Worm (Caenorhabditis elegans): ENCODE measurements around the gene ttr-6.
A peak's percentile ranks its signal among the peaks of the same experiment; 100 is the strongest.

ttr-6 gene

ce11 chrX:6606991-6607390 lies 10.1 kb upstream of the ttr-6 start, which contains the start of gene cpr-6:
Gene cpr-6, plus strand, starts transcription at chrX:6607207.
- TF ChIP-seq tbp1 (GFP tag; optimal IDR thresholded peaks at IDR 0.05) (peak; percentile 47), D2030.7 (GFP tag; IDR thresholded peaks at IDR 0.05) (no peak), nhr-80 (tag; optimal IDR thresholded peaks at IDR 0.05) (peak; percentile 76), snpc-4 (GFP tag; optimal IDR thresholded peaks at IDR 0.05) (no peak), snpc-4 (tag; optimal IDR thresholded peaks at IDR 0.05) (peak in 2 of 4 experiments; percentile 1 to 71), F37B4.10 (GFP tag; IDR thresholded peaks at IDR 0.05) (no peak), hrde-1 (tag; optimal IDR thresholded peaks at IDR 0.05; ENCODE audit: borderline replicate concordance) (no peak), ztf-22 (GFP tag; optimal IDR thresholded peaks at IDR 0.05) (peak; percentile 69), gei-17 (GFP tag; optimal IDR thresholded peaks at IDR 0.05) (no peak), F39B2.1 (GFP tag; IDR thresholded peaks at IDR 0.05) (no peak), atf-7 (tag; optimal IDR thresholded peaks at IDR 0.05) (no peak), bed-2 (GFP tag; IDR thresholded peaks at IDR 0.05) (no peak), hlh-26 (GFP tag; conservative IDR thresholded peaks at IDR 0.05) (no peak)

- TF ChIP-seq xnd-1 (tag; optimal IDR thresholded peaks at IDR 0.05) (no peak), lir-1 (GFP tag; conservative IDR thresholded peaks at IDR 0.05) (no peak), chd-7 (tag; optimal IDR thresholded peaks at IDR 0.05) (no peak), hmg-1.2 (GFP tag; IDR thresholded peaks at IDR 0.05) (no peak), snpc-4 (GFP tag; optimal IDR thresholded peaks at IDR 0.05) (no peak), snpc-4 (tag; optimal IDR thresholded peaks at IDR 0.05) (no peak), egl-44 (GFP tag; IDR thresholded peaks at IDR 0.05) (no peak), hsf-1 (GFP tag; IDR thresholded peaks at IDR 0.05) (no peak), F52B5.7 (tag; optimal IDR thresholded peaks at IDR 0.05) (no peak), lsl-1 (GFP tag; optimal IDR thresholded peaks at IDR 0.05) (no peak), B0336.3 (GFP tag; IDR thresholded peaks at IDR 0.05) (no peak)
These were observed 6.2 kb upstream of the ttr-6 start, which contains the start of gene F23G4.1 for ce11 chrX:6603098-6603497. Gene F23G4.1, minus strand, starts transcription at chrX:6603198.

ce11 chrX:6601967-6602366 lies 5.0 kb upstream of the ttr-6 start:
- no peak for TF ChIP-seq cebp-1 (GFP tag; IDR thresholded peaks at IDR 0.05)
- no peak for TF ChIP-seq cebp-1 (tag; optimal IDR thresholded peaks at IDR 0.05)
- TF ChIP-seq K12H6.12 (tag; optimal IDR thresholded peaks at IDR 0.05), result no peak
- TF ChIP-seq F37B4.10 (GFP tag; IDR thresholded peaks at IDR 0.05), result no peak
- TF ChIP-seq hlh-12 (tag; optimal IDR thresholded peaks at IDR 0.05), result no peak
- no peak for TF ChIP-seq efl-1 (GFP tag; optimal IDR thresholded peaks at IDR 0.05)
- TF ChIP-seq athp-1 (tag; optimal IDR thresholded peaks at IDR 0.05), result no peak
- TF ChIP-seq ceh-58 (GFP tag; IDR thresholded peaks at IDR 0.05), result no peak
- no peak for TF ChIP-seq somi-1 (GFP tag; optimal IDR thresholded peaks at IDR 0.05)
- TF ChIP-seq dpff-1 (tag; optimal IDR thresholded peaks at IDR 0.05), result no peak
- TF ChIP-seq sdz-38 (tag; optimal IDR thresholded peaks at IDR 0.05), result no peak
- no peak for TF ChIP-seq D2030.7 (GFP tag; IDR thresholded peaks at IDR 0.05)

ce11 chrX:6601155-6601554 lies 4.2 kb upstream of the ttr-6 start:
- TF ChIP-seq tbp1 (GFP tag; optimal IDR thresholded peaks at IDR 0.05), result peak; percentile 29
- TF ChIP-seq D2030.7 (GFP tag; IDR thresholded peaks at IDR 0.05), result peak; percentile 55; the same call in 1 of the 2 replicates
- TF ChIP-seq pbrm-1 (GFP tag; IDR thresholded peaks at IDR 0.05), result 0 out of 2 replicates have a peak, but pooled peaks have one; percentile 35
- TF ChIP-seq hmg-1.2 (GFP tag; IDR thresholded peaks at IDR 0.05), result peak; percentile 35; the same call in 1 of the 2 replicates
- peak; percentile 73 for TF ChIP-seq lin-26 (GFP tag; IDR thresholded peaks at IDR 0.05)
- 0 out of 2 replicates have a peak, but pooled peaks have one; percentile 42 for TF ChIP-seq ztf-25 (GFP tag; IDR thresholded peaks at IDR 0.05)
- TF ChIP-seq B0261.1 (tag; optimal IDR thresholded peaks at IDR 0.05), result peak; percentile 34

Data from whole organism, young adult.